Worm (Caenorhabditis elegans): ENCODE measurements around the gene F35D11.1.

Gene F35D11.1

ce11 chrII:4619700-4620099 is 7.0 kb upstream of the F35D11.1 start, which contains the start of gene clec-138:
TSS of gene clec-138 (minus strand) at chrII:4619800.
- TF ChIP-seq ama-1 (optimal IDR thresholded peaks at IDR 0.05) (no peak), pes-1 (GFP tag; IDR thresholded peaks at IDR 0.05) (no peak), hmg-4 (GFP tag; optimal IDR thresholded peaks at IDR 0.05) (no peak), tbx-11 (GFP tag; IDR thresholded peaks at IDR 0.05) (no peak), ets-7 (tag; optimal IDR thresholded peaks at IDR 0.05) (no peak), aly-1 (tag; optimal IDR thresholded peaks at IDR 0.05) (no peak)

- TF ChIP-seq pes-1 (GFP tag; IDR thresholded peaks at IDR 0.05) (no peak), aly-1 (tag; optimal IDR thresholded peaks at IDR 0.05) (no peak)
These were observed 5.1 kb upstream of the F35D11.1 start, which contains the start of gene clec-139 for ce11 chrII:4621650-4622049. TSS of gene clec-139 (minus strand) at chrII:4621750.

ce11 chrII:4631479-4631878 is 4.8 kb downstream of the F35D11.1 start:
- no peak for TF ChIP-seq F13C5.2 (tag; optimal IDR thresholded peaks at IDR 0.05)
- no peak for TF ChIP-seq B0310.2 (tag; optimal IDR thresholded peaks at IDR 0.05)
- TF ChIP-seq aly-1 (tag; optimal IDR thresholded peaks at IDR 0.05), result no peak

- no peak for TF ChIP-seq aly-1 (tag; optimal IDR thresholded peaks at IDR 0.05)
- no peak for TF ChIP-seq ceh-36 (tag; optimal IDR thresholded peaks at IDR 0.05)
- TF ChIP-seq ama-1 (optimal IDR thresholded peaks at IDR 0.05), result no peak
- no peak for TF ChIP-seq F13C5.2 (tag; optimal IDR thresholded peaks at IDR 0.05)
- TF ChIP-seq B0310.2 (tag; optimal IDR thresholded peaks at IDR 0.05), result no peak
- no peak for TF ChIP-seq tbx-11 (GFP tag; IDR thresholded peaks at IDR 0.05)
- TF ChIP-seq sea-1 (GFP tag; conservative IDR thresholded peaks at IDR 0.05), result no peak
- no peak for TF ChIP-seq tra-4 (tag; optimal IDR thresholded peaks at IDR 0.05)
- TF ChIP-seq ceh-13 (GFP tag; optimal IDR thresholded peaks at IDR 0.05), result no peak
- TF ChIP-seq flt-1 (GFP tag; IDR thresholded peaks at IDR 0.05), result no peak
These were observed 11.5 kb downstream of the F35D11.1 start, which contains the start of gene che-10 for ce11 chrII:4638241-4638640. TSS of gene che-10 (minus strand) at chrII:4638341.

- TF ChIP-seq hmg-4 (GFP tag; optimal IDR thresholded peaks at IDR 0.05), result no peak
- TF ChIP-seq ceh-36 (tag; optimal IDR thresholded peaks at IDR 0.05), result no peak
These were observed 12.2 kb downstream of the F35D11.1 start for ce11 chrII:4638891-4639290.

ce11 chrII:4640748-4641147 is 14.0 kb downstream of the F35D11.1 start:
- TF ChIP-seq tbx-37 (GFP tag; conservative IDR thresholded peaks at IDR 0.05), result no peak
- TF ChIP-seq ceh-36 (tag; optimal IDR thresholded peaks at IDR 0.05), result no peak
- TF ChIP-seq ama-1 (optimal IDR thresholded peaks at IDR 0.05), result no peak
- TF ChIP-seq flt-1 (GFP tag; IDR thresholded peaks at IDR 0.05), result no peak

ce11 chrII:4648785-4649184 is 22.1 kb downstream of the F35D11.1 start, which contains the start of gene lgc-27:
TSS of gene lgc-27 (plus strand) at chrII:4649085.
- TF ChIP-seq hmg-4 (GFP tag; optimal IDR thresholded peaks at IDR 0.05) (no peak), F13C5.2 (tag; optimal IDR thresholded peaks at IDR 0.05) (no peak), ets-7 (tag; optimal IDR thresholded peaks at IDR 0.05) (no peak), hmbx-1 (tag; optimal IDR thresholded peaks at IDR 0.05) (no peak), sea-1 (GFP tag; conservative IDR thresholded peaks at IDR 0.05) (no peak), scrt-1 (GFP tag; IDR thresholded peaks at IDR 0.05) (no peak), ceh-36 (tag; optimal IDR thresholded peaks at IDR 0.05) (no peak), B0310.2 (tag; optimal IDR thresholded peaks at IDR 0.05) (no peak), ama-1 (optimal IDR thresholded peaks at IDR 0.05) (no peak), ceh-13 (GFP tag; optimal IDR thresholded peaks at IDR 0.05) (no peak), tbx-37 (GFP tag; conservative IDR thresholded peaks at IDR 0.05) (no peak), pes-1 (GFP tag; IDR thresholded peaks at IDR 0.05) (no peak), hnd-1 (tag; optimal IDR thresholded peaks at IDR 0.05) (no peak), aly-1 (tag; optimal IDR thresholded peaks at IDR 0.05) (no peak), tra-4 (tag; optimal IDR thresholded peaks at IDR 0.05) (no peak)

ce11 chrII:4650072-4650471 is 23.4 kb downstream of the F35D11.1 start:
- TF ChIP-seq hnd-1 (tag; optimal IDR thresholded peaks at IDR 0.05), result no peak
- no peak for TF ChIP-seq sea-1 (GFP tag; conservative IDR thresholded peaks at IDR 0.05)
- TF ChIP-seq hmbx-1 (tag; optimal IDR thresholded peaks at IDR 0.05), result no peak
- no peak for TF ChIP-seq hmg-4 (GFP tag; optimal IDR thresholded peaks at IDR 0.05)
- TF ChIP-seq ceh-36 (tag; optimal IDR thresholded peaks at IDR 0.05), result no peak
- TF ChIP-seq flt-1 (GFP tag; IDR thresholded peaks at IDR 0.05), result no peak
- no peak for TF ChIP-seq scrt-1 (GFP tag; IDR thresholded peaks at IDR 0.05)
- no peak for TF ChIP-seq ama-1 (optimal IDR thresholded peaks at IDR 0.05)
- no peak for TF ChIP-seq F13C5.2 (tag; optimal IDR thresholded peaks at IDR 0.05)
- no peak for TF ChIP-seq B0310.2 (tag; optimal IDR thresholded peaks at IDR 0.05)
- no peak for TF ChIP-seq ets-7 (tag; optimal IDR thresholded peaks at IDR 0.05)
- TF ChIP-seq tbx-11 (GFP tag; IDR thresholded peaks at IDR 0.05), result no peak
- TF ChIP-seq tbx-37 (GFP tag; conservative IDR thresholded peaks at IDR 0.05), result no peak
- no peak for TF ChIP-seq tra-4 (tag; optimal IDR thresholded peaks at IDR 0.05)
- no peak for TF ChIP-seq aly-1 (tag; optimal IDR thresholded peaks at IDR 0.05)
- no peak for TF ChIP-seq pes-1 (GFP tag; IDR thresholded peaks at IDR 0.05)
- TF ChIP-seq ceh-13 (GFP tag; optimal IDR thresholded peaks at IDR 0.05), result no peak

- no peak for TF ChIP-seq ets-7 (tag; optimal IDR thresholded peaks at IDR 0.05)
- TF ChIP-seq flt-1 (GFP tag; IDR thresholded peaks at IDR 0.05), result no peak
- TF ChIP-seq F13C5.2 (tag; optimal IDR thresholded peaks at IDR 0.05), result no peak
- no peak for TF ChIP-seq ceh-36 (tag; optimal IDR thresholded peaks at IDR 0.05)
- no peak for TF ChIP-seq tra-4 (tag; optimal IDR thresholded peaks at IDR 0.05)
- no peak for TF ChIP-seq hmg-4 (GFP tag; optimal IDR thresholded peaks at IDR 0.05)
- TF ChIP-seq ceh-13 (GFP tag; optimal IDR thresholded peaks at IDR 0.05), result no peak
- TF ChIP-seq hmbx-1 (tag; optimal IDR thresholded peaks at IDR 0.05), result no peak
- no peak for TF ChIP-seq hnd-1 (tag; optimal IDR thresholded peaks at IDR 0.05)
- TF ChIP-seq ama-1 (optimal IDR thresholded peaks at IDR 0.05), result no peak
These were observed 29.1 kb downstream of the F35D11.1 start, which contains the start of gene fut-6 for ce11 chrII:4655834-4656233. TSS of gene fut-6 (minus strand) at chrII:4655934.

All from whole organism, early embryonic.